Worm (Caenorhabditis elegans): ENCODE results near the gene pvf-1.

pvf-1 gene

ce11 chrIII:1777468-1777867, 46.6 kb downstream of the pvf-1 start, which contains the start of gene Y39A3CL.3:
Gene Y39A3CL.3 (plus strand): TSS chrIII:1777802.
- TF ChIP-seq dao-5 (tag; optimal IDR thresholded peaks at IDR 0.05) (no peak), him-1 (tag; optimal IDR thresholded peaks at IDR 0.05) (no peak), W03F9.2 (tag; optimal IDR thresholded peaks at IDR 0.05) (no peak)
